Worm (Caenorhabditis elegans) whole organism, L4 larva: ENCODE results near the gene paqr-1.

Experiments
- attf-4 ChIP-seq: sonication (generic microtip); optimal IDR thresholded peaks from 3 replicates; lab custom pipeline; 2017; ENCODE audit warnings: missing biosample characterization, missing genetic modification characterization
- hif-1 ChIP-seq, 2 experiments: sonication (generic microtip); optimal IDR thresholded peaks; 2 replicates each; lab custom pipeline; 2016 to 2017; ENCODE audit warnings: missing compliant biosample characterization in 2 of 2, missing genetic modification characterization in 2 of 2, missing genetic modification reagents in 2 of 2, missing genotype in 2 of 2, mild to moderate bottlenecking in 1 of 2
- lin-39 ChIP-seq: fragments of 150-350 bp; optimal IDR thresholded peaks from 2 replicates; lab custom pipeline; 2014; ENCODE audit warnings: missing biosample characterization, missing genetic modification reagents, missing genetic modification characterization
- mdl-1 ChIP-seq, 2 experiments: fragments of 150-350 bp in 1 of 2; sonication (generic microtip) in 1 of 2; optimal IDR thresholded peaks; 2 replicates each; lab custom pipeline; 2014 to 2017; ENCODE audit warnings: missing biosample characterization in 2 of 2, missing genetic modification characterization in 2 of 2
- pha-4 ChIP-seq, 2 experiments: fragments of 150-350 bp in 1 of 2; fragments of 200-800 bp in 1 of 2; sonication (Bioruptor generic) in 1 of 2; IDR thresholded peaks in 1 of 2; optimal IDR thresholded peaks in 1 of 2; 2 replicates each; pipeline versions ENCODE4 v1.3.6 to Lab custom; 2014 to 2022; ENCODE audit warnings: missing genetic modification characterization in 2 of 2, missing genetic modification reagents in 2 of 2, missing biosample characterization in 1 of 2, missing compliant biosample characterization in 1 of 2
- unc-39 ChIP-seq: sonication (generic microtip); optimal IDR thresholded peaks from 2 replicates; lab custom pipeline; 2017; ENCODE audit warnings: missing biosample characterization, missing genetic modification characterization
- ztf-7 ChIP-seq: fragments of 150-350 bp; optimal IDR thresholded peaks from 2 replicates; lab custom pipeline; 2014; ENCODE audit warnings: missing biosample characterization, missing genetic modification characterization

DNA sequence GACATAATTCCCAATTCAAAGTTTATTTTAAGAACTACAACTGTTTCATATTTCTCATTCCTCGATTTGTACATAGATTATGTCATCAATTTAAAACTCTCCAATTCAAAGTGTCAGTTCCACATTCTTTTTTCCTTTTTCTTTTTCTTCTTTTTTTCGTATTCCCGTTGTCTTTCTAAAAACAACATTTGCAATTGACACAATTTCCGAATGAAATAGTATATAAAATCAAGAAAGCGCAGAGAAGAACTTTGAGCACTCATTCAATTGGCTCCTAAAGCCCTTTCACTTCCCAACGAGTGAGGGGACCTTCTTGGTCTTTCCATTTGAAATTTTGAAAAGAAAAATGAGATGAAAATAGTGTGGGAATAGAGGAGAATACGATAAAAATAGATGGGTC lies 7.8 kb downstream of the paqr-1 start:
- TF ChIP-seq ztf-7 (tag; lab: Kevin White, UChicago) (no peak), unc-39 (tag; lab: Kevin White, UChicago) (no peak), pha-4 (GFP tag; IDR thresholded peaks at IDR 0.05; lab: Robert Waterston, UW) (no peak), pha-4 (tag; optimal IDR thresholded peaks at IDR 0.05; lab: Kevin White, UChicago) (no peak), attf-4 (tag; lab: Kevin White, UChicago) (no peak), hif-1 (tag; optimal IDR thresholded peaks at IDR 0.05; lab: Kevin White, UChicago) (no peak), lin-39 (tag; lab: Kevin White, UChicago) (no peak), mdl-1 (tag; optimal IDR thresholded peaks at IDR 0.05; lab: Kevin White, UChicago) (no peak)
